Worm (Caenorhabditis elegans) whole organism, midembryonic: ENCODE measurements around the gene F59B2.13.

Experiments used
- T22C8.4 ChIP-seq: fragments of 200-800 bp; sonication (Bioruptor generic); IDR thresholded peaks from 2 replicates; pipeline ENCODE4 v1.3.6; 2022; ENCODE audit warnings: missing genetic modification characterization, missing compliant biosample characterization
- cog-1 ChIP-seq: sonication (generic microtip); optimal IDR thresholded peaks from 2 replicates; lab custom pipeline; 2016; ENCODE audit warnings: missing genetic modification characterization, missing compliant biosample characterization
- flt-1 ChIP-seq: fragments of 200-800 bp; sonication (Bioruptor generic); IDR thresholded peaks from 2 replicates; pipeline ENCODE4 v1.3.6; 2022; ENCODE audit warnings: missing genetic modification characterization, missing compliant biosample characterization
- klf-2 ChIP-seq: fragments of 200-800 bp; sonication (Bioruptor generic); conservative IDR thresholded peaks from 2 replicates; pipeline ENCODE4 v1.3.6; 2022; ENCODE audit warnings: missing genetic modification reagents, missing genetic modification characterization, missing compliant biosample characterization
- med-1 ChIP-seq: sonication (generic microtip); optimal IDR thresholded peaks from 2 replicates; lab custom pipeline; 2017; ENCODE audit warnings: missing genetic modification characterization, mild to moderate bottlenecking, missing compliant biosample characterization, antibody characterized with exemption, missing genetic modification reagents; ENCODE audit not compliant: insufficient read depth
- ref-1 ChIP-seq: fragments of 200-800 bp; sonication (Bioruptor generic); conservative IDR thresholded peaks from 2 replicates; pipeline ENCODE4 v1.3.6; 2022; ENCODE audit warnings: missing genetic modification reagents, missing genetic modification characterization, missing compliant biosample characterization
- tab-1 ChIP-seq: fragments of 200-800 bp; sonication (Bioruptor generic); IDR thresholded peaks from 2 replicates; pipeline ENCODE4 v1.3.6; 2022; ENCODE audit warnings: missing genetic modification characterization, missing compliant biosample characterization
- ztf-23 ChIP-seq: fragments of 200-800 bp; sonication (Bioruptor generic); IDR thresholded peaks from 2 replicates; pipeline ENCODE4 v1.3.6; 2022; ENCODE audit warnings: missing genetic modification reagents, missing genetic modification characterization, missing compliant biosample characterization
- ztf-29 ChIP-seq: fragments of 200-800 bp; sonication (Bioruptor generic); IDR thresholded peaks from 2 replicates; pipeline ENCODE4 v1.3.6; 2022; ENCODE audit warnings: missing genetic modification reagents, missing genetic modification characterization, missing compliant biosample characterization

F59B2.13 gene

ce11 chrIII:9026951-9027350, at the start of gene F59B2.13:
Gene F59B2.13 (minus strand): TSS chrIII:9027051.
- TF ChIP-seq ztf-23 (no peak), cog-1 (tag; lab: Kevin White, UChicago) (no peak), med-1 (no peak), T22C8.4 (GFP tag; lab: Robert Waterston, UW) (no peak), ref-1 (no peak), klf-2 (GFP tag; lab: Robert Waterston, UW) (no peak), ztf-29 (GFP tag; lab: Robert Waterston, UW) (no peak), tab-1 (no peak), flt-1 (GFP tag; lab: Robert Waterston, UW) (no peak)

- TF ChIP-seq ztf-29 (GFP tag; lab: Robert Waterston, UW) (no peak), cog-1 (tag; lab: Kevin White, UChicago) (no peak), T22C8.4 (GFP tag; lab: Robert Waterston, UW) (no peak), ztf-23 (no peak), flt-1 (GFP tag; lab: Robert Waterston, UW) (no peak), tab-1 (no peak)
Observed at ce11 chrIII:9075539-9075938, 48.7 kb upstream of the F59B2.13 start, which contains the start of gene F02A9.7. Gene F02A9.7 (minus strand): TSS chrIII:9075639.

ce11 chrIII:9072704-9073103, 45.9 kb upstream of the F59B2.13 start:
- TF ChIP-seq T22C8.4 (GFP tag; lab: Robert Waterston, UW) (no peak), ref-1 (no peak), med-1 (no peak), flt-1 (GFP tag; lab: Robert Waterston, UW) (no peak), cog-1 (tag; lab: Kevin White, UChicago) (no peak), klf-2 (GFP tag; lab: Robert Waterston, UW) (no peak), tab-1 (no peak), ztf-29 (GFP tag; lab: Robert Waterston, UW) (no peak), ztf-23 (no peak)

ce11 chrIII:9071372-9071771, 44.5 kb upstream of the F59B2.13 start, which contains the start of gene lin-12:
Gene lin-12 (minus strand): TSS chrIII:9071472.
- TF ChIP-seq ref-1: no peak
- TF ChIP-seq T22C8.4 (GFP tag; lab: Robert Waterston, UW): no peak
- TF ChIP-seq ztf-29 (GFP tag; lab: Robert Waterston, UW): no peak
- TF ChIP-seq tab-1: no peak
- TF ChIP-seq ztf-23: no peak
- TF ChIP-seq cog-1 (tag; lab: Kevin White, UChicago): no peak
- TF ChIP-seq flt-1 (GFP tag; lab: Robert Waterston, UW): no peak
- TF ChIP-seq klf-2 (GFP tag; lab: Robert Waterston, UW): no peak
- no peak for TF ChIP-seq med-1

- no peak for TF ChIP-seq tab-1
- TF ChIP-seq flt-1 (GFP tag; lab: Robert Waterston, UW): no peak
- no peak for TF ChIP-seq ztf-23
- no peak for TF ChIP-seq klf-2 (GFP tag; lab: Robert Waterston, UW)
Observed at ce11 chrIII:9069712-9070111, 42.9 kb upstream of the F59B2.13 start.

ce11 chrIII:9060267-9060666, 33.4 kb upstream of the F59B2.13 start:
- TF ChIP-seq ztf-23: no peak
- TF ChIP-seq ztf-29 (GFP tag; lab: Robert Waterston, UW): no peak
- no peak for TF ChIP-seq flt-1 (GFP tag; lab: Robert Waterston, UW)

- TF ChIP-seq ref-1: no peak
- TF ChIP-seq ztf-23: no peak
- TF ChIP-seq T22C8.4 (GFP tag; lab: Robert Waterston, UW): no peak
- TF ChIP-seq med-1: no peak
- no peak for TF ChIP-seq tab-1
- TF ChIP-seq ztf-29 (GFP tag; lab: Robert Waterston, UW): no peak
- no peak for TF ChIP-seq flt-1 (GFP tag; lab: Robert Waterston, UW)
Observed at ce11 chrIII:9058959-9059534, 32.2 kb upstream of the F59B2.13 start, which contains the start of gene gst-1. Gene gst-1 (plus strand): TSS chrIII:9059331.

- TF ChIP-seq klf-2 (GFP tag; lab: Robert Waterston, UW): no peak
- no peak for TF ChIP-seq med-1
Observed at ce11 chrIII:9054414-9055147, 27.7 kb upstream of the F59B2.13 start, which contains the start of gene cls-2. Gene cls-2 (plus strand): TSS chrIII:9055048.

ce11 chrIII:9053740-9054252, 26.9 kb upstream of the F59B2.13 start, which contains the start of gene R107.5:
Gene R107.5 (minus strand): TSS chrIII:9053790.
- TF ChIP-seq ztf-29 (GFP tag; lab: Robert Waterston, UW) (no peak), ref-1 (no peak), tab-1 (no peak), T22C8.4 (GFP tag; lab: Robert Waterston, UW) (peak; percentile 52; the same call in 1 of the 2 replicates), med-1 (no peak), flt-1 (GFP tag; lab: Robert Waterston, UW) (peak; percentile 78), klf-2 (GFP tag; lab: Robert Waterston, UW) (no peak), cog-1 (tag; lab: Kevin White, UChicago) (no peak), ztf-23 (peak; percentile 81)

- no peak for TF ChIP-seq ref-1
Observed at ce11 chrIII:9053263-9053662, 26.4 kb upstream of the F59B2.13 start.
